Worm (Caenorhabditis elegans) whole organism, young adult: ENCODE data around the gene otpl-7.

ENCODE experiments used
- B0035.1 ChIP-seq: sonication (generic microtip); optimal IDR thresholded peaks from 2 replicates; lab custom pipeline; 2016; ENCODE audit warnings: missing genetic modification characterization, mild to moderate bottlenecking, missing compliant biosample characterization, missing genotype, missing genetic modification reagents
- B0261.1 ChIP-seq: sonication (generic microtip); optimal IDR thresholded peaks from 2 replicates; lab custom pipeline; 2016; ENCODE audit warnings: mild to moderate bottlenecking, missing genetic modification characterization, moderate library complexity, missing compliant biosample characterization
- B0336.3 ChIP-seq: fragments of 200-800 bp; sonication (Bioruptor generic); IDR thresholded peaks from 2 replicates; pipeline ENCODE4 v1.3.6; 2022; ENCODE audit warnings: missing genetic modification characterization, missing compliant biosample characterization
- F10E7.11 ChIP-seq: sonication (generic microtip); optimal IDR thresholded peaks from 2 replicates; lab custom pipeline; 2017; ENCODE audit warnings: mild to moderate bottlenecking, missing genetic modification characterization, moderate library complexity, missing compliant biosample characterization
- F22D6.2 ChIP-seq: sonication (generic microtip); optimal IDR thresholded peaks from 2 replicates; lab custom pipeline; 2016; ENCODE audit warnings: mild to moderate bottlenecking, missing genetic modification characterization, missing compliant biosample characterization
- F23B12.7 ChIP-seq: sonication (generic microtip); optimal IDR thresholded peaks from 2 replicates; lab custom pipeline; 2017; ENCODE audit warnings: missing genetic modification characterization, mild to moderate bottlenecking, missing compliant biosample characterization, antibody characterized with exemption, moderate library complexity; ENCODE audit not compliant: insufficient read depth
- F49E8.2 ChIP-seq: sonication (generic microtip); optimal IDR thresholded peaks from 3 replicates; lab custom pipeline; 2017; ENCODE audit warnings: missing genetic modification characterization, mild to moderate bottlenecking, missing compliant biosample characterization, antibody characterized with exemption, moderate library complexity; ENCODE audit not compliant: insufficient read depth
- K11D2.4 ChIP-seq: fragments of 200-800 bp; sonication (Bioruptor generic); IDR thresholded peaks from 2 replicates; pipeline ENCODE4 v1.3.6; 2022; ENCODE audit warnings: missing genetic modification reagents, missing genetic modification characterization, missing compliant biosample characterization
- Y53G8AR.9 ChIP-seq: fragments of 200-800 bp; sonication (Bioruptor generic); conservative IDR thresholded peaks from 2 replicates; pipeline ENCODE4 v1.3.6; 2022; ENCODE audit warnings: missing genetic modification reagents, missing genetic modification characterization, missing compliant biosample characterization
- Y56A3A.18 ChIP-seq: fragments of 200-800 bp; sonication (Bioruptor generic); IDR thresholded peaks from 2 replicates; pipeline ENCODE4 v1.3.6; 2022; ENCODE audit warnings: missing genetic modification reagents, missing genetic modification characterization, missing compliant biosample characterization
- ZK185.1 ChIP-seq: sonication (generic microtip); optimal IDR thresholded peaks from 2 replicates; lab custom pipeline; 2016; ENCODE audit warnings: mild to moderate bottlenecking, missing genetic modification characterization, missing compliant biosample characterization; ENCODE audit not compliant: poor library complexity, severe bottlenecking
- akir-1 ChIP-seq: fragments of 200-800 bp; sonication (Bioruptor generic); optimal IDR thresholded peaks from 2 replicates; lab custom pipeline; 2018; ENCODE audit warnings: mild to moderate bottlenecking, missing genetic modification characterization, moderate library complexity, missing compliant biosample characterization
- ama-1 ChIP-seq, 3 experiments: fragments of 150-350 bp in 1 of 3; sonication (generic microtip) in 2 of 3; optimal IDR thresholded peaks; 2 replicates each; lab custom pipeline; 2014 to 2018; ENCODE audit warnings: missing biosample characterization in 2 of 3, missing genetic modification characterization in 2 of 3, missing genetic modification reagents in 2 of 3
- atf-7 ChIP-seq: sonication (generic microtip); optimal IDR thresholded peaks from 2 replicates; lab custom pipeline; 2017; ENCODE audit warnings: mild to moderate bottlenecking, missing genetic modification characterization, missing compliant biosample characterization
- attf-3 ChIP-seq: fragments of 200-800 bp; sonication (Bioruptor generic); conservative IDR thresholded peaks from 2 replicates; pipeline ENCODE4 v1.3.6; 2022; ENCODE audit warnings: missing genetic modification reagents, missing genetic modification characterization, missing compliant biosample characterization
- attf-6 ChIP-seq: fragments of 200-800 bp; sonication (Bioruptor generic); IDR thresholded peaks from 2 replicates; pipeline ENCODE4 v1.3.6; 2022; ENCODE audit warnings: missing genetic modification reagents, missing genetic modification characterization, missing compliant biosample characterization
- ccch-3 ChIP-seq: fragments of 200-800 bp; sonication (Bioruptor generic); optimal IDR thresholded peaks from 2 replicates; lab custom pipeline; 2018; ENCODE audit warnings: mild to moderate bottlenecking, missing genetic modification characterization, missing compliant biosample characterization
- cebp-1 ChIP-seq, 2 experiments: fragments of 200-800 bp in 1 of 2; sonication (Bioruptor generic) in 1 of 2; sonication (generic microtip) in 1 of 2; IDR thresholded peaks in 1 of 2; optimal IDR thresholded peaks in 1 of 2; 2 replicates each; pipeline versions ENCODE4 v1.3.6 to Lab custom; 2017 to 2022; ENCODE audit warnings: missing compliant biosample characterization in 2 of 2, missing genetic modification characterization in 2 of 2, mild to moderate bottlenecking in 1 of 2, missing genetic modification reagents in 1 of 2, moderate library complexity in 1 of 2
- ceh-79 ChIP-seq: sonication (generic microtip); optimal IDR thresholded peaks from 2 replicates; lab custom pipeline; 2017; ENCODE audit warnings: mild to moderate bottlenecking, missing genetic modification characterization, missing compliant biosample characterization
- die-1 ChIP-seq: sonication (generic microtip); optimal IDR thresholded peaks from 2 replicates; lab custom pipeline; 2016; ENCODE audit warnings: missing genotype, mild to moderate bottlenecking, missing genetic modification characterization, missing compliant biosample characterization
- dpff-1 ChIP-seq: sonication (generic microtip); optimal IDR thresholded peaks from 2 replicates; lab custom pipeline; 2017; ENCODE audit warnings: mild to moderate bottlenecking, missing genetic modification characterization, missing compliant biosample characterization
- dpl-1 ChIP-seq: fragments of 150-350 bp; optimal IDR thresholded peaks from 2 replicates; lab custom pipeline; 2014; ENCODE audit warnings: missing biosample characterization, missing genetic modification reagents, missing genetic modification characterization
- egl-18 ChIP-seq: fragments of 200-800 bp; sonication (Bioruptor generic); IDR thresholded peaks from 2 replicates; pipeline ENCODE4 v1.3.6; 2022; ENCODE audit warnings: missing genetic modification reagents, missing genetic modification characterization, missing compliant biosample characterization
- ekl-4 ChIP-seq: fragments of 200-800 bp; sonication (Bioruptor generic); IDR thresholded peaks from 2 replicates; pipeline ENCODE4 v1.3.6; 2022; ENCODE audit warnings: missing genetic modification reagents, missing genetic modification characterization, missing compliant biosample characterization
- fkh-3 ChIP-seq: sonication (generic microtip); optimal IDR thresholded peaks from 2 replicates; lab custom pipeline; 2016; ENCODE audit warnings: mild to moderate bottlenecking, missing genetic modification characterization, missing compliant biosample characterization
- hmg-20 ChIP-seq: fragments of 200-800 bp; sonication (Bioruptor generic); IDR thresholded peaks from 2 replicates; pipeline ENCODE4 v1.3.6; 2022; ENCODE audit warnings: missing genetic modification reagents, missing genetic modification characterization, missing compliant biosample characterization
- hrde-1 ChIP-seq: sonication (generic microtip); optimal IDR thresholded peaks from 2 replicates; lab custom pipeline; 2016; ENCODE audit warnings: missing genetic modification characterization, mild to moderate bottlenecking, missing compliant biosample characterization, moderate library complexity, missing genotype, missing genetic modification reagents, borderline replicate concordance
- hsf-1 ChIP-seq: fragments of 200-800 bp; sonication (Bioruptor generic); IDR thresholded peaks from 2 replicates; pipeline ENCODE4 v1.3.6; 2022; ENCODE audit warnings: missing genetic modification reagents, missing genetic modification characterization, missing compliant biosample characterization
- let-607 ChIP-seq, 2 experiments: fragments of 200-800 bp in 1 of 2; sonication (Bioruptor generic) in 1 of 2; sonication (generic microtip) in 1 of 2; optimal IDR thresholded peaks; 2 replicates each; lab custom pipeline; 2016 to 2018; ENCODE audit warnings: mild to moderate bottlenecking in 2 of 2, missing compliant biosample characterization in 2 of 2, missing genetic modification characterization in 2 of 2, moderate library complexity in 2 of 2, missing genotype in 1 of 2
- madf-3 ChIP-seq: fragments of 200-800 bp; sonication (Bioruptor generic); IDR thresholded peaks from 2 replicates; pipeline ENCODE4 v1.3.6; 2022; ENCODE audit warnings: missing genetic modification reagents, missing genetic modification characterization, missing compliant biosample characterization
- madf-6 ChIP-seq: fragments of 200-800 bp; sonication (Bioruptor generic); IDR thresholded peaks from 2 replicates; pipeline ENCODE4 v1.3.6; 2022; ENCODE audit warnings: missing genetic modification reagents, missing genetic modification characterization, missing compliant biosample characterization
- madf-8 ChIP-seq: fragments of 200-800 bp; sonication (Bioruptor generic); conservative IDR thresholded peaks from 2 replicates; pipeline ENCODE4 v1.3.6; 2022; ENCODE audit warnings: missing genetic modification reagents, missing genetic modification characterization, missing compliant biosample characterization
- mcd-1 ChIP-seq: fragments of 200-800 bp; sonication (Bioruptor generic); IDR thresholded peaks from 2 replicates; pipeline ENCODE4 v1.3.6; 2022; ENCODE audit warnings: missing genetic modification reagents, missing genetic modification characterization, missing compliant biosample characterization
- mes-4 ChIP-seq: sonication (generic microtip); optimal IDR thresholded peaks from 2 replicates; lab custom pipeline; 2016; ENCODE audit warnings: missing genotype, missing genetic modification characterization, missing compliant biosample characterization
- nfya-1 ChIP-seq: sonication (generic microtip); optimal IDR thresholded peaks from 2 replicates; lab custom pipeline; 2017; ENCODE audit warnings: antibody characterized with exemption, missing compliant biosample characterization, missing genetic modification characterization, borderline replicate concordance; ENCODE audit not compliant: insufficient read depth
- nfya-2 ChIP-seq: fragments of 200-800 bp; sonication (Bioruptor generic); IDR thresholded peaks from 2 replicates; pipeline ENCODE4 v1.3.6; 2022; ENCODE audit warnings: missing genetic modification reagents, missing genetic modification characterization, missing compliant biosample characterization
- nhr-120 ChIP-seq: fragments of 200-800 bp; sonication (Bioruptor generic); IDR thresholded peaks from 2 replicates; pipeline ENCODE4 v1.3.6; 2022; ENCODE audit warnings: missing genetic modification characterization, missing compliant biosample characterization
- nhr-179 ChIP-seq: sonication (generic microtip); optimal IDR thresholded peaks from 2 replicates; lab custom pipeline; 2016; ENCODE audit warnings: mild to moderate bottlenecking, missing genetic modification characterization, missing compliant biosample characterization
- nhr-90 ChIP-seq: sonication (generic microtip); optimal IDR thresholded peaks from 2 replicates; lab custom pipeline; 2016; ENCODE audit warnings: missing genotype, mild to moderate bottlenecking, missing genetic modification characterization, missing compliant biosample characterization
- pbrm-1 ChIP-seq: fragments of 200-800 bp; sonication (Bioruptor generic); IDR thresholded peaks from 2 replicates; pipeline ENCODE4 v1.3.6; 2022; ENCODE audit warnings: missing genetic modification reagents, missing genetic modification characterization, missing compliant biosample characterization
- rcor-1 ChIP-seq: fragments of 200-800 bp; sonication (Bioruptor generic); IDR thresholded peaks from 2 replicates; pipeline ENCODE4 v1.3.6; 2022; ENCODE audit warnings: missing genetic modification reagents, missing genetic modification characterization, missing compliant biosample characterization
- rpc-1 ChIP-seq, 2 experiments: fragments of 150-350 bp in 1 of 2; sonication (generic microtip) in 1 of 2; optimal IDR thresholded peaks; 2 replicates each; lab custom pipeline; 2014 to 2018; ENCODE audit warnings: missing biosample characterization in 1 of 2, missing genetic modification characterization in 1 of 2, missing genetic modification reagents in 1 of 2, missing genotype in 1 of 2
- somi-1 ChIP-seq: fragments of 200-800 bp; sonication (Bioruptor generic); optimal IDR thresholded peaks from 2 replicates; lab custom pipeline; 2018; ENCODE audit warnings: mild to moderate bottlenecking, missing genetic modification characterization, missing compliant biosample characterization
- xnd-1 ChIP-seq: sonication (generic microtip); optimal IDR thresholded peaks from 2 replicates; lab custom pipeline; 2016; ENCODE audit warnings: missing genotype, missing genetic modification reagents, missing genetic modification characterization, missing compliant biosample characterization
- zim-3 ChIP-seq: sonication (generic microtip); optimal IDR thresholded peaks from 2 replicates; lab custom pipeline; 2017; ENCODE audit warnings: mild to moderate bottlenecking, missing genetic modification characterization, moderate library complexity, missing compliant biosample characterization
- ztf-28 ChIP-seq: fragments of 200-800 bp; sonication (Bioruptor generic); IDR thresholded peaks from 2 replicates; pipeline ENCODE4 v1.3.6; 2022; ENCODE audit warnings: missing genetic modification reagents, missing genetic modification characterization, missing compliant biosample characterization

The otpl-7 gene

DNA sequence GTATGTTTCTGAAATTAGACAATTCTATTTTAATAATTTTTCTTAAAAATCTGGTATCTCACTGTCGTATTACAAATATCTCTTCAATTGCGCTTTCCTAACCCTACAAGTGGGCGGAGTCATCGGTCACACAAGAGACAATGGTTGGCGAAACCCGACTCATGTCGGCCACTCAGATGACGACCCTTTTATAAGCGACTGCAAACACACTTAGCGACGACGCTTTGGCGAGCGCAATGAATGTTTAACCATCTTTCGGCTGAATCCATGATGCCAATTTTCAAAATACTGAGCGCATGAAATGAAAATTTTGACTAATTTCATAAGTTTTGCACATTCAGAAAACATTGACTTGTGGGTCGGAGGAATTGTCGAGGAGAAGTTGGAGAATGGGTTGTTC lies 21.0 kb upstream of the otpl-7 start (continued):
- TF ChIP-seq xnd-1 (tag; lab: Kevin White, UChicago) (peak; percentile 79), rpc-1 (optimal IDR thresholded peaks at IDR 0.05; lab: Kevin White, UChicago) (peak; percentile 98), rpc-1 (tag; optimal IDR thresholded peaks at IDR 0.05; lab: Kevin White, UChicago) (peak; percentile 100), egl-18 (peak; percentile 97), somi-1 (GFP tag; lab: Kevin White, UChicago) (peak; percentile 99), let-607 (tag; optimal IDR thresholded peaks at IDR 0.05; lab: Kevin White, UChicago) (peak; percentile 91), mcd-1 (peak; percentile 93), ceh-79 (tag; lab: Kevin White, UChicago) (peak; percentile 100), mes-4 (tag; lab: Kevin White, UChicago) (peak; percentile 96), F22D6.2 (peak; percentile 91), ama-1 (optimal IDR thresholded peaks at IDR 0.05; lab: Kevin White, UChicago) (peak; percentile 59), ama-1 (GFP tag; optimal IDR thresholded peaks at IDR 0.05; lab: Kevin White, UChicago) (peak; percentile 96 to 97), B0336.3 (GFP tag; lab: Robert Waterston, UW) (peak; percentile 99), ZK185.1 (tag; lab: Kevin White, UChicago) (peak; percentile 97), nhr-179 (tag; lab: Kevin White, UChicago) (peak; percentile 90), Y53G8AR.9 (GFP tag; lab: Robert Waterston, UW) (peak; percentile 99), nfya-2 (peak; percentile 97), B0035.1 (tag; lab: Kevin White, UChicago) (peak; percentile 96), nhr-90 (tag; lab: Kevin White, UChicago) (peak; percentile 99), B0261.1 (tag; lab: Kevin White, UChicago) (peak; percentile 99), ztf-28 (GFP tag; lab: Robert Waterston, UW) (peak; percentile 98), F49E8.2 (tag; lab: Kevin White, UChicago) (peak; percentile 72), F23B12.7 (peak; percentile 93), madf-6 (peak; percentile 94), madf-8 (GFP tag; lab: Robert Waterston, UW) (peak; percentile 84), attf-6 (GFP tag; lab: Robert Waterston, UW) (peak; percentile 94), nhr-120 (GFP tag; lab: Robert Waterston, UW) (peak; percentile 100), cebp-1 (GFP tag; IDR thresholded peaks at IDR 0.05; lab: Robert Waterston, UW) (peak; percentile 88), cebp-1 (tag; optimal IDR thresholded peaks at IDR 0.05; lab: Kevin White, UChicago) (peak; percentile 97), Y56A3A.18 (GFP tag; lab: Robert Waterston, UW) (peak; percentile 100), hsf-1 (GFP tag; lab: Robert Waterston, UW) (peak; percentile 93), nfya-1 (tag; lab: Kevin White, UChicago) (no peak), dpl-1 (GFP tag; lab: Kevin White, UChicago) (peak; percentile 50), K11D2.4 (GFP tag; lab: Robert Waterston, UW) (peak; percentile 95), fkh-3 (tag; lab: Kevin White, UChicago) (peak; percentile 100), rcor-1 (GFP tag; lab: Robert Waterston, UW) (peak; percentile 98), akir-1 (GFP tag; lab: Kevin White, UChicago) (peak; percentile 95), attf-3 (peak; percentile 80), die-1 (tag; lab: Kevin White, UChicago) (peak; percentile 99), atf-7 (tag; lab: Kevin White, UChicago) (peak; percentile 98), pbrm-1 (peak; percentile 98), hmg-20 (GFP tag; lab: Robert Waterston, UW) (peak; percentile 98), ccch-3 (GFP tag; lab: Kevin White, UChicago) (peak; percentile 98), ekl-4 (GFP tag; lab: Robert Waterston, UW) (peak; percentile 99), F10E7.11 (tag; lab: Kevin White, UChicago) (peak; percentile 100), hrde-1 (tag; lab: Kevin White, UChicago) (peak; percentile 98), dpff-1 (peak; percentile 96), zim-3 (tag; lab: Kevin White, UChicago) (peak; percentile 100), madf-3 (GFP tag; lab: Robert Waterston, UW) (peak; percentile 96)
